Fruit fly (Drosophila melanogaster) whole organism, embryonic: ENCODE results near the gene dsx.

Experiments
- Bdp1 ChIP-seq: fragments of 200-800 bp; sonication (Bioruptor generic); optimal IDR thresholded peaks from 3 replicates; lab custom pipeline; 2016; ENCODE audit warnings: missing biosample characterization, missing genetic modification characterization
- CG10366 ChIP-seq: fragments of 200-800 bp; sonication (Bioruptor generic); IDR thresholded peaks from 2 replicates; pipeline ENCODE4 v1.3.6; 2022; ENCODE audit warnings: missing biosample characterization, missing genetic modification characterization
- CG12236 ChIP-seq: fragments of 200-800 bp; sonication (Bioruptor generic); optimal IDR thresholded peaks from 2 replicates; lab custom pipeline; 2016; ENCODE audit warnings: missing biosample characterization, missing genetic modification characterization
- CG12744 ChIP-seq: fragments of 200-800 bp; sonication (Bioruptor generic); optimal IDR thresholded peaks from 2 replicates; lab custom pipeline; 2016; ENCODE audit warnings: missing biosample characterization, missing genetic modification characterization
- CG13775 ChIP-seq: fragments of 200-800 bp; sonication (Bioruptor generic); optimal IDR thresholded peaks from 3 replicates; lab custom pipeline; 2017; ENCODE audit warnings: missing biosample characterization, mild to moderate bottlenecking, missing genetic modification characterization
- CG14710 ChIP-seq: fragments of 200-800 bp; sonication (Bioruptor generic); optimal IDR thresholded peaks from 3 replicates; lab custom pipeline; 2019; ENCODE audit warnings: missing biosample characterization, mild to moderate bottlenecking, missing genetic modification characterization, moderate library complexity
- CG17568 ChIP-seq: fragments of 200-800 bp; sonication (Bioruptor generic); optimal IDR thresholded peaks from 2 replicates; lab custom pipeline; 2018; ENCODE audit warnings: missing biosample characterization, mild to moderate bottlenecking, missing genetic modification characterization, moderate library complexity
- CG17829 ChIP-seq: fragments of 200-800 bp; optimal IDR thresholded peaks from 2 replicates; lab custom pipeline; 2019; ENCODE audit warnings: missing biosample characterization, mild to moderate bottlenecking, missing genetic modification characterization, moderate library complexity
- CG17912 ChIP-seq: fragments of 200-800 bp; sonication (Bioruptor generic); optimal IDR thresholded peaks from 2 replicates; lab custom pipeline; 2018; ENCODE audit warnings: missing biosample characterization, mild to moderate bottlenecking, missing genetic modification characterization
- CG18599 ChIP-seq: fragments of 200-800 bp; sonication (Bioruptor generic); optimal IDR thresholded peaks from 3 replicates; lab custom pipeline; 2017; ENCODE audit warnings: missing biosample characterization, missing genetic modification characterization, mild to moderate bottlenecking, moderate library complexity, missing genetic modification reagents
- CG2678 ChIP-seq: fragments of 200-800 bp; sonication (Bioruptor generic); optimal IDR thresholded peaks from 3 replicates; lab custom pipeline; 2019; ENCODE audit warnings: missing biosample characterization, mild to moderate bottlenecking, missing genetic modification characterization, moderate library complexity
- CG2875 ChIP-seq: fragments of 200-800 bp; sonication (Bioruptor generic); optimal IDR thresholded peaks from 2 replicates; lab custom pipeline; 2017; ENCODE audit warnings: missing biosample characterization, mild to moderate bottlenecking, missing genetic modification characterization, missing genetic modification reagents
- CG32532 ChIP-seq: fragments of 200-800 bp; sonication (Bioruptor generic); IDR thresholded peaks from 2 replicates; pipeline ENCODE4 v1.3.6; 2022; ENCODE audit warnings: missing biosample characterization, missing genetic modification characterization
- CG32772 ChIP-seq: fragments of 200-800 bp; sonication (Bioruptor generic); IDR thresholded peaks from 2 replicates; pipeline ENCODE4 v1.3.6; 2022; ENCODE audit warnings: missing biosample characterization, missing genetic modification characterization
- CG4854 ChIP-seq: fragments of 200-800 bp; sonication (Bioruptor generic); optimal IDR thresholded peaks from 2 replicates; lab custom pipeline; 2016; ENCODE audit warnings: missing biosample characterization, missing genetic modification characterization, inconsistent platforms
- CG5180 ChIP-seq: fragments of 200-800 bp; sonication (Bioruptor generic); optimal IDR thresholded peaks from 3 replicates; lab custom pipeline; 2017; ENCODE audit warnings: missing biosample characterization, missing genetic modification characterization, mild to moderate bottlenecking, moderate library complexity, missing genetic modification reagents
- CG5245 ChIP-seq: fragments of 200-800 bp; sonication (Bioruptor generic); optimal IDR thresholded peaks from 3 replicates; lab custom pipeline; 2016; ENCODE audit warnings: missing biosample characterization, missing genetic modification characterization
- CG6175 ChIP-seq: fragments of 200-800 bp; sonication (Bioruptor generic); IDR thresholded peaks from 3 replicates; pipeline ENCODE4 v1.3.6; 2022; ENCODE audit warnings: missing biosample characterization, missing genetic modification characterization
- CG8089 ChIP-seq: fragments of 200-800 bp; sonication (Bioruptor generic); optimal IDR thresholded peaks from 3 replicates; lab custom pipeline; 2016; ENCODE audit warnings: missing biosample characterization, missing genetic modification characterization
- CG8290 ChIP-seq, 3 experiments: fragments of 200-800 bp; sonication (Bioruptor generic); optimal IDR thresholded peaks; 2 replicates each; lab custom pipeline; 2016 to 2019; ENCODE audit warnings: missing biosample characterization in 3 of 3, missing genetic modification characterization in 3 of 3, mild to moderate bottlenecking in 2 of 3, moderate library complexity in 1 of 3
- Dll ChIP-seq: fragments of 200-800 bp; sonication (Bioruptor generic); IDR thresholded peaks from 4 replicates; pipeline ENCODE4 v1.3.6; 2022; ENCODE audit warnings: missing biosample characterization, missing genetic modification characterization; ENCODE audit not compliant: partially characterized antibody
- Doc2 ChIP-seq: fragments of 200-800 bp; sonication (Bioruptor generic); IDR thresholded peaks from 2 replicates; pipeline ENCODE4 v1.3.6; 2022; ENCODE audit warnings: missing biosample characterization, missing genetic modification characterization
- Dp ChIP-seq: fragments of 200-800 bp; sonication (Bioruptor generic); optimal IDR thresholded peaks from 2 replicates; lab custom pipeline; 2018; ENCODE audit warnings: missing biosample characterization, mild to moderate bottlenecking, missing genetic modification characterization, moderate library complexity
- E2f2 ChIP-seq: fragments of 200-800 bp; sonication (Bioruptor generic); IDR thresholded peaks from 2 replicates; pipeline ENCODE4 v1.3.6; 2022; ENCODE audit warnings: missing biosample characterization, missing genetic modification characterization
- Ets97D ChIP-seq: fragments of 200-800 bp; sonication (Bioruptor generic); optimal IDR thresholded peaks from 3 replicates; lab custom pipeline; 2016; ENCODE audit warnings: missing biosample characterization, missing genetic modification characterization
- HHEX ChIP-seq: fragments of 200-800 bp; sonication (Bioruptor generic); optimal IDR thresholded peaks from 3 replicates; lab custom pipeline; 2017; ENCODE audit warnings: missing biosample characterization, mild to moderate bottlenecking, missing genetic modification characterization, missing genetic modification reagents
- HLH54F ChIP-seq: fragments of 200-800 bp; sonication (Bioruptor generic); optimal IDR thresholded peaks from 3 replicates; lab custom pipeline; 2016; ENCODE audit warnings: missing biosample characterization, missing genetic modification characterization
- NC2α ChIP-seq: fragments of 200-800 bp; sonication (Bioruptor generic); optimal IDR thresholded peaks from 2 replicates; lab custom pipeline; 2016; ENCODE audit warnings: missing biosample characterization, missing genetic modification characterization
- Rfx ChIP-seq: fragments of 200-800 bp; sonication (Bioruptor generic); IDR thresholded peaks from 2 replicates; pipeline ENCODE4 v1.3.6; 2022; ENCODE audit warnings: missing biosample characterization, missing genetic modification characterization
- Ssrp ChIP-seq: fragments of 200-800 bp; sonication (Bioruptor generic); optimal IDR thresholded peaks from 2 replicates; lab custom pipeline; 2018; ENCODE audit warnings: missing biosample characterization, mild to moderate bottlenecking, missing genetic modification characterization, moderate library complexity
- Vsx1 ChIP-seq: fragments of 200-800 bp; sonication (Bioruptor generic); optimal IDR thresholded peaks from 2 replicates; lab custom pipeline; 2017; ENCODE audit warnings: missing biosample characterization, mild to moderate bottlenecking, missing genetic modification characterization, missing genetic modification reagents
- Xbp1 ChIP-seq: fragments of 200-800 bp; sonication (Bioruptor generic); optimal IDR thresholded peaks from 3 replicates; lab custom pipeline; 2016; ENCODE audit warnings: missing biosample characterization, mild to moderate bottlenecking, missing genetic modification characterization
- ase ChIP-seq: fragments of 200-800 bp; sonication (Bioruptor generic); IDR thresholded peaks from 3 replicates; pipeline ENCODE4 v1.3.6; 2022; ENCODE audit warnings: missing biosample characterization, missing genetic modification characterization
- bcd ChIP-seq: fragments of 200-800 bp; sonication (Bioruptor generic); optimal IDR thresholded peaks from 2 replicates; lab custom pipeline; 2017; ENCODE audit warnings: missing biosample characterization, mild to moderate bottlenecking, missing genetic modification characterization
- bigmax ChIP-seq: fragments of 200-800 bp; sonication (Bioruptor generic); optimal IDR thresholded peaks from 2 replicates; lab custom pipeline; 2018; ENCODE audit warnings: missing biosample characterization, mild to moderate bottlenecking, missing genetic modification characterization
- chinmo ChIP-seq: fragments of 200-800 bp; sonication (Bioruptor generic); IDR thresholded peaks from 4 replicates; pipeline ENCODE4 v1.3.6; 2022; ENCODE audit warnings: missing biosample characterization, missing genetic modification characterization; ENCODE audit not compliant: partially characterized antibody
- ems ChIP-seq: fragments of 200-800 bp; sonication (Bioruptor generic); optimal IDR thresholded peaks from 3 replicates; lab custom pipeline; 2016; ENCODE audit warnings: missing biosample characterization, missing genetic modification characterization
- ewg ChIP-seq: fragments of 200-800 bp; sonication (Bioruptor generic); optimal IDR thresholded peaks from 3 replicates; lab custom pipeline; 2017; ENCODE audit warnings: mild to moderate bottlenecking, missing biosample characterization, missing genetic modification reagents, missing genetic modification characterization
- hbn ChIP-seq: fragments of 200-800 bp; sonication (Bioruptor generic); IDR thresholded peaks from 2 replicates; pipeline ENCODE4 v1.3.6; 2022; ENCODE audit warnings: missing biosample characterization, missing genetic modification characterization; ENCODE audit not compliant: partially characterized antibody
- lab ChIP-seq: fragments of 200-800 bp; sonication (Bioruptor generic); optimal IDR thresholded peaks from 3 replicates; lab custom pipeline; 2017; ENCODE audit warnings: missing biosample characterization, missing genetic modification characterization, mild to moderate bottlenecking, moderate library complexity, missing genetic modification reagents
- lbe ChIP-seq: fragments of 200-800 bp; sonication (Bioruptor generic); optimal IDR thresholded peaks from 2 replicates; lab custom pipeline; 2016; ENCODE audit warnings: missing biosample characterization, mild to moderate bottlenecking, missing genetic modification characterization
- nau ChIP-seq: fragments of 200-800 bp; sonication (Bioruptor generic); optimal IDR thresholded peaks from 3 replicates; lab custom pipeline; 2017; ENCODE audit warnings: missing biosample characterization, mild to moderate bottlenecking, missing genetic modification characterization, missing genetic modification reagents
- nmo ChIP-seq: fragments of 200-800 bp; sonication (Bioruptor generic); optimal IDR thresholded peaks from 2 replicates; lab custom pipeline; 2018; ENCODE audit warnings: missing biosample characterization, mild to moderate bottlenecking, missing genetic modification characterization, moderate library complexity
- peb ChIP-seq: fragments of 200-800 bp; sonication (Bioruptor generic); IDR thresholded peaks from 2 replicates; pipeline ENCODE4 v1.3.6; 2022; ENCODE audit warnings: missing biosample characterization, missing genetic modification characterization
- slbo ChIP-seq: fragments of 200-800 bp; sonication (Bioruptor generic); IDR thresholded peaks from 2 replicates; pipeline ENCODE4 v1.3.6; 2022; ENCODE audit warnings: missing biosample characterization, missing genetic modification characterization
- slp2 ChIP-seq: fragments of 200-800 bp; sonication (Bioruptor generic); optimal IDR thresholded peaks from 2 replicates; lab custom pipeline; 2016; ENCODE audit warnings: missing biosample characterization, missing genetic modification characterization
- stc ChIP-seq: fragments of 200-800 bp; sonication (Bioruptor generic); IDR thresholded peaks from 2 replicates; pipeline ENCODE4 v1.3.6; 2022; ENCODE audit warnings: missing biosample characterization, missing genetic modification characterization
- tap ChIP-seq: fragments of 200-800 bp; optimal IDR thresholded peaks from 3 replicates; lab custom pipeline; 2019; ENCODE audit warnings: missing biosample characterization, mild to moderate bottlenecking, missing genetic modification characterization, moderate library complexity
- trh ChIP-seq: fragments of 200-800 bp; sonication (Bioruptor generic); optimal IDR thresholded peaks from 2 replicates; lab custom pipeline; 2016; ENCODE audit warnings: missing biosample characterization, missing genetic modification characterization
- zfh1 ChIP-seq: fragments of 200-800 bp; sonication (Bioruptor generic); IDR thresholded peaks from 3 replicates; pipeline ENCODE4 v1.3.6; 2022; ENCODE audit warnings: missing biosample characterization, missing genetic modification characterization

The dsx gene

DNA sequence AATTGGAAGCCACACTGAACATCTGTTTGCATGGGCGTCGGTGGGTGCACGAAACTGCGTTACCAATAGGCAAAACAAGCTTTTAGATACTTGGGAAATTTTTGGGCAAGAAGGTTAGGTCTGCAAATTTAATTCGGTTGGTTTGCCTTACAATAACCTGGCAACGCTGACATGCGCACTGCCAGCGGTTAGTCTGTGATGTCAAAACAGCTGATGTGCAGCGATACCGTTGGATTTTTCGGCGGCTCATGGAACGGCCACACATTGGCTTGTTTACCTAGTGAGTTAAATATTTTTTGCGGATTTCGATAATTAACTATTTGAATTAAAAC lies 80.4 kb downstream of the dsx start, which contains the start of gene ArgRS-m (continued):
- no peak for TF ChIP-seq CG2875
- TF ChIP-seq trh (GFP tag; lab: Kevin White, UChicago): no peak
- no peak for TF ChIP-seq slp2
- TF ChIP-seq Doc2 (GFP tag; lab: Robert Waterston, UW): no peak
- peak; percentile 43 for TF ChIP-seq CG12744
- TF ChIP-seq Ssrp (tag; lab: Kevin White, UChicago): no peak
- no peak for TF ChIP-seq CG4854
- TF ChIP-seq CG32772 (GFP tag; lab: Robert Waterston, UW): no peak
- peak; percentile 63 for TF ChIP-seq Ets97D
- TF ChIP-seq hbn (GFP tag; lab: Robert Waterston, UW): no peak
- TF ChIP-seq CG12236 (GFP tag; lab: Kevin White, UChicago): no peak
- TF ChIP-seq CG13775 (GFP tag; lab: Kevin White, UChicago): peak; percentile 62
- no peak for TF ChIP-seq lbe (GFP tag; lab: Kevin White, UChicago)
- TF ChIP-seq bigmax (GFP tag; lab: Kevin White, UChicago): peak; percentile 88
- peak; percentile 45 for TF ChIP-seq bcd
- TF ChIP-seq CG8089 (GFP tag; lab: Kevin White, UChicago): no peak
- TF ChIP-seq CG5180: no peak
- TF ChIP-seq slbo (GFP tag; lab: Robert Waterston, UW): peak; percentile 83
- peak; percentile 78 for TF ChIP-seq lab (GFP tag; lab: Kevin White, UChicago)
- peak; percentile 53 for TF ChIP-seq CG14710
- TF ChIP-seq CG2678 (tag; lab: Kevin White, UChicago): peak; percentile 41
- TF ChIP-seq CG17829 (tag; lab: Kevin White, UChicago): peak; percentile 45
- TF ChIP-seq tap (tag; lab: Kevin White, UChicago): no peak
- TF ChIP-seq zfh1 (GFP tag; lab: Robert Waterston, UW): no peak
- peak; percentile 69 for TF ChIP-seq HLH54F (GFP tag; lab: Kevin White, UChicago)
- peak; percentile 59 for TF ChIP-seq E2f2 (GFP tag; lab: Robert Waterston, UW)
- no peak for TF ChIP-seq Vsx1 (GFP tag; lab: Kevin White, UChicago)
- peak; percentile 6; the same call in 1 of the 2 replicates for TF ChIP-seq stc
- no peak for TF ChIP-seq CG8290 (GFP tag; optimal IDR thresholded peaks at IDR 0.05; lab: Kevin White, UChicago)
- TF ChIP-seq CG8290 (tag; optimal IDR thresholded peaks at IDR 0.05; lab: Kevin White, UChicago): peak in 1 of 2 experiments; percentile 74
- no peak for TF ChIP-seq CG5245
- no peak for TF ChIP-seq nau (GFP tag; lab: Kevin White, UChicago)
- peak; percentile 47 for TF ChIP-seq Xbp1 (GFP tag; lab: Kevin White, UChicago)
- TF ChIP-seq CG10366 (GFP tag; lab: Robert Waterston, UW): no peak; the same call in 1 of the 2 replicates
- no peak for TF ChIP-seq CG17912
- peak; percentile 56 for TF ChIP-seq CG32532
- no peak for TF ChIP-seq peb (GFP tag; lab: Robert Waterston, UW)
- peak; percentile 49; the same call in 1 of the 4 replicates for TF ChIP-seq Dll
- TF ChIP-seq NC2α (GFP tag; lab: Kevin White, UChicago): no peak
- peak; percentile 43 for TF ChIP-seq Bdp1 (GFP tag; lab: Kevin White, UChicago)
- peak; percentile 75 for TF ChIP-seq CG18599 (GFP tag; lab: Kevin White, UChicago)
- TF ChIP-seq nmo (GFP tag; lab: Kevin White, UChicago): peak; percentile 69
- TF ChIP-seq Rfx (GFP tag; lab: Robert Waterston, UW): peak; percentile 84
- TF ChIP-seq ewg (GFP tag; lab: Kevin White, UChicago): peak; percentile 99
- 0 out of 3 replicates have a peak, but pooled peaks have one; percentile 40 for TF ChIP-seq CG6175 (GFP tag; lab: Robert Waterston, UW)
- no peak for TF ChIP-seq CG17568
- no peak for TF ChIP-seq chinmo (GFP tag; lab: Robert Waterston, UW)
- TF ChIP-seq HHEX (GFP tag; lab: Kevin White, UChicago): no peak
- TF ChIP-seq ase (GFP tag; lab: Robert Waterston, UW): no peak
- peak; percentile 52 for TF ChIP-seq Dp
- TF ChIP-seq ems (GFP tag; lab: Kevin White, UChicago): peak; percentile 69
